Worm (Caenorhabditis elegans) whole organism, L4 larva: ENCODE results near the gene srd-15.

Experiments used
- F49E8.2 ChIP-seq: sonication (generic microtip); optimal IDR thresholded peaks from 2 replicates; lab custom pipeline; 2016; ENCODE audit warnings: missing compliant biosample characterization, mild to moderate bottlenecking, missing genetic modification characterization, borderline replicate concordance
- ZK546.5 ChIP-seq, 2 experiments: sonication (generic microtip); optimal IDR thresholded peaks; 2 replicates each; lab custom pipeline; 2017; ENCODE audit warnings: missing biosample characterization in 2 of 2, missing genetic modification characterization in 2 of 2
- aly-2 ChIP-seq: sonication (generic microtip); optimal IDR thresholded peaks from 2 replicates; lab custom pipeline; 2018; ENCODE audit warnings: missing biosample characterization, missing genetic modification characterization
- dmd-9 ChIP-seq: fragments of 200-800 bp; sonication (Bioruptor generic); IDR thresholded peaks from 2 replicates; pipeline ENCODE4 v1.3.6; 2022; ENCODE audit warnings: missing genetic modification reagents, missing genetic modification characterization, missing compliant biosample characterization
- lin-13 ChIP-seq: fragments of 150-350 bp; optimal IDR thresholded peaks from 2 replicates; lab custom pipeline; 2014; ENCODE audit warnings: missing biosample characterization, missing genetic modification reagents, missing genetic modification characterization
- lin-38 ChIP-seq: fragments of 200-800 bp; sonication (Bioruptor generic); IDR thresholded peaks from 2 replicates; pipeline ENCODE4 v1.3.6; 2022; ENCODE audit warnings: missing genetic modification reagents, missing genetic modification characterization, missing compliant biosample characterization
- mdl-1 ChIP-seq, 2 experiments: fragments of 150-350 bp in 1 of 2; sonication (generic microtip) in 1 of 2; optimal IDR thresholded peaks; 2 replicates each; lab custom pipeline; 2014 to 2017; ENCODE audit warnings: missing biosample characterization in 2 of 2, missing genetic modification characterization in 2 of 2
- nhr-25 ChIP-seq: sonication (generic microtip); optimal IDR thresholded peaks from 2 replicates; lab custom pipeline; 2017; ENCODE audit warnings: missing genetic modification characterization, mild to moderate bottlenecking, missing compliant biosample characterization, antibody characterized with exemption, moderate library complexity, borderline replicate concordance; ENCODE audit not compliant: insufficient read depth
- nhr-28 ChIP-seq: fragments of 150-350 bp; optimal IDR thresholded peaks from 2 replicates; lab custom pipeline; 2014; ENCODE audit warnings: missing biosample characterization, missing genetic modification characterization
- snpc-1.2 ChIP-seq: fragments of 200-800 bp; sonication (Bioruptor generic); IDR thresholded peaks from 2 replicates; pipeline ENCODE4 v1.3.6; 2022; ENCODE audit warnings: missing genetic modification reagents, missing genetic modification characterization, missing compliant biosample characterization
- snpc-4 ChIP-seq: fragments of 150-350 bp; optimal IDR thresholded peaks from 2 replicates; lab custom pipeline; 2014; ENCODE audit warnings: missing biosample characterization, missing genetic modification characterization
- unc-62 ChIP-seq, 3 experiments: fragments of 150-350 bp in 1 of 3; sonication (generic microtip); optimal IDR thresholded peaks in 2 of 3; peaks in 1 of 3; 1 replicate in 1 of 3; 2 replicates in 2 of 3; lab custom pipeline; 2014 to 2017; ENCODE audit warnings: missing biosample characterization in 3 of 3, missing genetic modification characterization in 3 of 3, missing genetic modification reagents in 3 of 3, missing genotype in 1 of 3
- zip-11 ChIP-seq: fragments of 200-800 bp; sonication (Bioruptor generic); IDR thresholded peaks from 2 replicates; pipeline ENCODE4 v1.3.6; 2022; ENCODE audit warnings: missing genetic modification characterization, missing compliant biosample characterization
- ztf-11 ChIP-seq: fragments of 150-350 bp; optimal IDR thresholded peaks from 2 replicates; lab custom pipeline; 2014; ENCODE audit warnings: missing biosample characterization, missing genetic modification characterization

- TF ChIP-seq nhr-28 (no peak), unc-62 (GFP tag; optimal IDR thresholded peaks at IDR 0.05 in 1 of 2; lab: Kevin White, UChicago) (peak in 1 of 2 experiments; percentile 90), unc-62 (tag; optimal IDR thresholded peaks at IDR 0.05; lab: Kevin White, UChicago) (no peak), ztf-11 (tag; lab: Kevin White, UChicago) (no peak), lin-13 (GFP tag; lab: Kevin White, UChicago) (no peak), ZK546.5 (tag; optimal IDR thresholded peaks at IDR 0.05; lab: Kevin White, UChicago) (no peak), dmd-9 (no peak), aly-2 (tag; lab: Kevin White, UChicago) (no peak), snpc-1.2 (GFP tag; lab: Robert Waterston, UW) (no peak), snpc-4 (tag; lab: Kevin White, UChicago) (no peak), lin-38 (GFP tag; lab: Robert Waterston, UW) (no peak), mdl-1 (tag; optimal IDR thresholded peaks at IDR 0.05; lab: Kevin White, UChicago) (no peak), F49E8.2 (tag; lab: Kevin White, UChicago) (no peak), nhr-25 (tag; lab: Kevin White, UChicago) (no peak), zip-11 (GFP tag; lab: Robert Waterston, UW) (no peak)
These were observed 29.2 kb downstream of the srd-15 start for ce11 chrV:5876966-5877365.
